Worm (Caenorhabditis elegans) whole organism, late embryonic: ENCODE results near the gene fil-2.

Experiments used
- F13H6.1 ChIP-seq: sonication (generic microtip); optimal IDR thresholded peaks from 2 replicates; lab custom pipeline; 2016; ENCODE audit warnings: missing genetic modification characterization, missing compliant biosample characterization
- K09A11.1 ChIP-seq: sonication (generic microtip); optimal IDR thresholded peaks from 2 replicates; lab custom pipeline; 2017; ENCODE audit warnings: antibody characterized with exemption, mild to moderate bottlenecking, missing genetic modification characterization, missing compliant biosample characterization; ENCODE audit not compliant: insufficient read depth
- T23F11.4 ChIP-seq: fragments of 200-800 bp; sonication (Bioruptor generic); optimal IDR thresholded peaks from 2 replicates; lab custom pipeline; 2018; ENCODE audit warnings: mild to moderate bottlenecking, missing genetic modification characterization, missing compliant biosample characterization
- Y22D7AL.16 ChIP-seq: sonication (generic microtip); optimal IDR thresholded peaks from 2 replicates; lab custom pipeline; 2016; ENCODE audit warnings: missing genetic modification characterization, missing compliant biosample characterization
- ama-1 ChIP-seq: fragments of 150-350 bp; optimal IDR thresholded peaks from 2 replicates; lab custom pipeline; 2014
- ceh-19 ChIP-seq: fragments of 200-800 bp; sonication (Bioruptor generic); optimal IDR thresholded peaks from 2 replicates; lab custom pipeline; 2018; ENCODE audit warnings: mild to moderate bottlenecking, missing genetic modification characterization, missing compliant biosample characterization
- ceh-2 ChIP-seq: sonication (generic microtip); optimal IDR thresholded peaks from 2 replicates; lab custom pipeline; 2016; ENCODE audit warnings: missing genotype, missing genetic modification characterization, missing compliant biosample characterization
- ceh-22 ChIP-seq: sonication (generic microtip); optimal IDR thresholded peaks from 2 replicates; lab custom pipeline; 2017; ENCODE audit warnings: missing biosample characterization, missing genetic modification characterization
- ceh-24 ChIP-seq: sonication (generic microtip); optimal IDR thresholded peaks from 2 replicates; lab custom pipeline; 2016; ENCODE audit warnings: mild to moderate bottlenecking, missing genetic modification characterization, missing compliant biosample characterization
- ceh-30 ChIP-seq: fragments of 150-350 bp; optimal IDR thresholded peaks from 2 replicates; lab custom pipeline; 2014; ENCODE audit warnings: missing biosample characterization, missing genetic modification characterization
- ceh-31 ChIP-seq: sonication (generic microtip); optimal IDR thresholded peaks from 2 replicates; lab custom pipeline; 2016; ENCODE audit warnings: missing genetic modification characterization, missing compliant biosample characterization
- ceh-34 ChIP-seq: sonication (generic microtip); optimal IDR thresholded peaks from 2 replicates; lab custom pipeline; 2016; ENCODE audit warnings: mild to moderate bottlenecking, missing genetic modification characterization, missing compliant biosample characterization
- ceh-48 ChIP-seq: sonication (generic microtip); optimal IDR thresholded peaks from 2 replicates; lab custom pipeline; 2016; ENCODE audit warnings: missing genetic modification characterization, inconsistent platforms, missing compliant biosample characterization
- che-1 ChIP-seq: sonication (generic microtip); optimal IDR thresholded peaks from 2 replicates; lab custom pipeline; 2016; ENCODE audit warnings: mild to moderate bottlenecking, missing genetic modification characterization, missing compliant biosample characterization
- dmd-4 ChIP-seq: sonication (generic microtip); optimal IDR thresholded peaks from 2 replicates; lab custom pipeline; 2016; ENCODE audit warnings: borderline replicate concordance, missing genetic modification characterization, missing compliant biosample characterization
- elt-4 ChIP-seq: sonication (generic microtip); optimal IDR thresholded peaks from 2 replicates; lab custom pipeline; 2016; ENCODE audit warnings: missing genetic modification characterization, missing compliant biosample characterization
- ets-4 ChIP-seq: sonication (generic microtip); optimal IDR thresholded peaks from 2 replicates; lab custom pipeline; 2016; ENCODE audit warnings: missing genetic modification characterization, missing compliant biosample characterization
- fax-1 ChIP-seq: sonication (generic microtip); optimal IDR thresholded peaks from 2 replicates; lab custom pipeline; 2016; ENCODE audit warnings: missing genotype, missing genetic modification characterization, missing compliant biosample characterization
- fkh-10 ChIP-seq: fragments of 150-350 bp; optimal IDR thresholded peaks from 2 replicates; lab custom pipeline; 2014; ENCODE audit warnings: missing biosample characterization, missing genetic modification reagents, missing genetic modification characterization
- fkh-6 ChIP-seq: sonication (generic microtip); optimal IDR thresholded peaks from 2 replicates; lab custom pipeline; 2016; ENCODE audit warnings: missing genetic modification characterization, missing compliant biosample characterization
- hlh-15 ChIP-seq: sonication (generic microtip); optimal IDR thresholded peaks from 2 replicates; lab custom pipeline; 2016; ENCODE audit warnings: missing genetic modification characterization, missing compliant biosample characterization
- hlh-30 ChIP-seq: sonication (generic microtip); optimal IDR thresholded peaks from 2 replicates; lab custom pipeline; 2017; ENCODE audit warnings: antibody characterized with exemption, missing genetic modification characterization, missing compliant biosample characterization; ENCODE audit not compliant: insufficient read depth
- hlh-6 ChIP-seq: sonication (generic microtip); optimal IDR thresholded peaks from 2 replicates; lab custom pipeline; 2016; ENCODE audit warnings: missing genotype, missing genetic modification characterization, missing compliant biosample characterization
- hlh-8 ChIP-seq: sonication (generic microtip); optimal IDR thresholded peaks from 2 replicates; lab custom pipeline; 2016; ENCODE audit warnings: missing genotype, missing genetic modification characterization, missing compliant biosample characterization
- odd-2 ChIP-seq: sonication (generic microtip); optimal IDR thresholded peaks from 2 replicates; lab custom pipeline; 2017; ENCODE audit warnings: antibody characterized with exemption, mild to moderate bottlenecking, missing genetic modification characterization, missing compliant biosample characterization
- pag-3 ChIP-seq: sonication (generic microtip); optimal IDR thresholded peaks from 2 replicates; lab custom pipeline; 2016; ENCODE audit warnings: missing compliant biosample characterization, missing genetic modification characterization, borderline replicate concordance
- pat-9 ChIP-seq: fragments of 200-800 bp; sonication (Bioruptor generic); optimal IDR thresholded peaks from 2 replicates; lab custom pipeline; 2018; ENCODE audit warnings: mild to moderate bottlenecking, missing genetic modification characterization, moderate library complexity, missing compliant biosample characterization
- pha-2 ChIP-seq: sonication (generic microtip); optimal IDR thresholded peaks from 2 replicates; lab custom pipeline; 2017; ENCODE audit warnings: mild to moderate bottlenecking, missing genetic modification characterization, missing compliant biosample characterization
- pha-4 ChIP-seq: fragments of 150-350 bp; optimal IDR thresholded peaks from 2 replicates; lab custom pipeline; 2018; ENCODE audit warnings: missing biosample characterization, missing genetic modification reagents, missing genetic modification characterization
- pqm-1 ChIP-seq: sonication (generic microtip); optimal IDR thresholded peaks from 2 replicates; lab custom pipeline; 2016; ENCODE audit warnings: missing genetic modification characterization, missing compliant biosample characterization
- ref-2 ChIP-seq: sonication (generic microtip); optimal IDR thresholded peaks from 2 replicates; lab custom pipeline; 2016; ENCODE audit warnings: missing genetic modification characterization, missing compliant biosample characterization
- rnt-1 ChIP-seq: sonication (generic microtip); optimal IDR thresholded peaks from 2 replicates; lab custom pipeline; 2016; ENCODE audit warnings: missing genetic modification characterization, missing compliant biosample characterization
- sox-4 ChIP-seq: sonication (generic microtip); optimal IDR thresholded peaks from 2 replicates; lab custom pipeline; 2017; ENCODE audit warnings: mild to moderate bottlenecking, missing genetic modification characterization, inconsistent platforms, missing compliant biosample characterization
- syd-9 ChIP-seq: sonication (generic microtip); optimal IDR thresholded peaks from 2 replicates; lab custom pipeline; 2016; ENCODE audit warnings: mild to moderate bottlenecking, missing genetic modification characterization, moderate library complexity, missing compliant biosample characterization
- tbx-2 ChIP-seq: sonication (generic microtip); optimal IDR thresholded peaks from 2 replicates; lab custom pipeline; 2016; ENCODE audit warnings: missing genetic modification characterization, missing compliant biosample characterization
- tbx-7 ChIP-seq: sonication (generic microtip); optimal IDR thresholded peaks from 2 replicates; lab custom pipeline; 2016; ENCODE audit warnings: missing genotype, missing genetic modification characterization, missing compliant biosample characterization
- ttx-3 ChIP-seq: sonication (generic microtip); optimal IDR thresholded peaks from 2 replicates; lab custom pipeline; 2016; ENCODE audit warnings: missing genetic modification reagents, missing genetic modification characterization, missing compliant biosample characterization
- unc-3 ChIP-seq, 2 experiments: fragments of 200-800 bp in 1 of 2; sonication (Bioruptor generic) in 1 of 2; sonication (generic microtip) in 1 of 2; conservative IDR thresholded peaks in 1 of 2; optimal IDR thresholded peaks in 1 of 2; 2 replicates each; pipeline versions ENCODE4 v1.3.6 to Lab custom; 2016 to 2022; ENCODE audit warnings: missing compliant biosample characterization in 2 of 2, missing genetic modification characterization in 2 of 2, missing genetic modification reagents in 1 of 2
- unc-42 ChIP-seq: sonication (generic microtip); optimal IDR thresholded peaks from 2 replicates; lab custom pipeline; 2016; ENCODE audit warnings: missing genotype, missing genetic modification characterization, missing compliant biosample characterization
- unc-55 ChIP-seq: sonication (generic microtip); optimal IDR thresholded peaks from 2 replicates; lab custom pipeline; 2017; ENCODE audit warnings: missing biosample characterization, missing genetic modification reagents, missing genetic modification characterization
- unc-86 ChIP-seq: sonication (generic microtip); optimal IDR thresholded peaks from 2 replicates; lab custom pipeline; 2016; ENCODE audit warnings: missing genetic modification characterization, missing compliant biosample characterization
- zip-5 ChIP-seq: sonication (generic microtip); optimal IDR thresholded peaks from 2 replicates; lab custom pipeline; 2016; ENCODE audit warnings: missing genetic modification characterization, missing compliant biosample characterization
- ztf-16 ChIP-seq: sonication (generic microtip); optimal IDR thresholded peaks from 2 replicates; lab custom pipeline; 2017; ENCODE audit warnings: missing genetic modification characterization, missing compliant biosample characterization

The fil-2 gene

DNA sequence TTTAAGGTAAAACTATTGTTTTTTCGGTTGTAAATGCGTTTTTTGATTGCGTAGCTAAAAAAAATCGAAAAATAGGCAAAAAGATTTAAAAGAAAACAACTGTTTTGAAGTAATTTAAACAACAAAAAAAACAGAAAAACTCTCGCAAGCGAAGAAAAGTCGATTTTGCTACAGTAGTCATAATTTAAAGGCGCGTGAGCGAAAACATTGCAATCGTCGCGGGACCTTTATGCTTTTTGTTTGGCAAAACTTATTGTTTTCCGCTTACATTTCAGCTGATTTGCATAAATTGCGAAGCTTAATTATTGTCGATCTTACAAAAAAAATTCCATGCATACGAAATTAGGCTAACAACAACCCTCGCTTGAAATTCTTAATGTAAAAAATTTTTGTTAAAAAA is 10.9 kb upstream of the fil-2 start:
- TF ChIP-seq pqm-1 (tag; lab: Kevin White, UChicago) = no peak
- TF ChIP-seq dmd-4 (tag; lab: Kevin White, UChicago) = no peak
- TF ChIP-seq ceh-30 (tag; lab: Kevin White, UChicago) = no peak
- no peak for TF ChIP-seq tbx-7 (tag; lab: Kevin White, UChicago)
- no peak for TF ChIP-seq ceh-19 (GFP tag; lab: Kevin White, UChicago)
- TF ChIP-seq odd-2 (tag; lab: Kevin White, UChicago) = no peak
- TF ChIP-seq pat-9 (tag; lab: Kevin White, UChicago) = no peak
- no peak for TF ChIP-seq unc-55 (GFP tag; lab: Kevin White, UChicago)
- no peak for TF ChIP-seq pha-2 (tag; lab: Kevin White, UChicago)
- TF ChIP-seq hlh-15 (tag; lab: Kevin White, UChicago) = no peak
- TF ChIP-seq, all 69 proteins: peak for 0

DNA sequence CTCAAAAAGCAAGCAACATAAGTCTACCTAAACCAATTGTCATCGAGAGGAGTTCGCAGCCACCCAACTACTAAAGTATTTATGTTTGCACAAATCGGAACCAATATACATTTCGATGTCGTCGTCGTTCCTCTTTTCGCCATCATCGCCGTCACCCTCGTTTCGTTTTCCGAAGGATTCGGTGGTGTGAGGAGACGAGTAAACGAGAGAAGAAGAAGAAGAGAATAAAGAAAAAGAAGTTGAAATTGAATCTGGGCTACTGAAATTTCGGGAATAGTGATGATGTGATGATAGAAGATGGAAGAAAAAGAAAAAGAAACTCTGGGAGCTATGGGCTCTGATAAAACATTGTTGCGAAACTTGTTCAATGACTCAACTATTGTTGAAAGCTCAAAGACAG is 10.3 kb upstream of the fil-2 start:
- TF ChIP-seq zip-5 (tag; lab: Kevin White, UChicago) (no peak), ttx-3 (tag; lab: Kevin White, UChicago) (no peak), unc-42 (tag; lab: Kevin White, UChicago) (peak; percentile 62), F13H6.1 (tag; lab: Kevin White, UChicago) (no peak), unc-3 (GFP tag; conservative IDR thresholded peaks at IDR 0.05; lab: Robert Waterston, UW) (no peak), unc-3 (tag; optimal IDR thresholded peaks at IDR 0.05; lab: Kevin White, UChicago) (no peak), hlh-8 (tag; lab: Kevin White, UChicago) (no peak), ama-1 (no peak), hlh-15 (tag; lab: Kevin White, UChicago) (no peak)

DNA sequence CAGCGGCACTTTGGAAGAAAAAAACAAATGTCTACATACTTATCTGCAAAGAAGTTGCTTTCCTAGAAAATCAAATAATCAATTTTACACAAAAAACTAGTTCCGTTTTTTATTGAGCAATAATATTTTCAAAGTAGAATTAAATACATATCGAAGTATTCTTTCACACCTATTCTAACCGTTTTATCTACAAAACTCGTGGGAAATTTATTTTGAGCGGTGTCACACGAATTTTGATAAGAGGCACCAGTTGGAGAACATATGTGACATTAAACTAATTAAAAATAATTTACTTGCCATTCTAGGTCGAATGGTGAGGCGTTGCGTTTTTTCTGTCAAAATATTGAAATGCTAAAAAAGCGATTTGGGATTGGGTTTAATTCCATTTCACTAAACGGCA is 9.9 kb upstream of the fil-2 start:
- TF ChIP-seq ets-4 (tag; lab: Kevin White, UChicago) = no peak
- TF ChIP-seq hlh-15 (tag; lab: Kevin White, UChicago) = no peak
- TF ChIP-seq ref-2 (tag; lab: Kevin White, UChicago) = no peak
- no peak for TF ChIP-seq ceh-22 (tag; lab: Kevin White, UChicago)
- no peak for TF ChIP-seq unc-42 (tag; lab: Kevin White, UChicago)
- TF ChIP-seq T23F11.4 (GFP tag; lab: Kevin White, UChicago) = no peak
- TF ChIP-seq tbx-2 (tag; lab: Kevin White, UChicago) = no peak
- TF ChIP-seq pat-9 (tag; lab: Kevin White, UChicago) = no peak
- no peak for TF ChIP-seq sox-4 (tag; lab: Kevin White, UChicago)
- TF ChIP-seq Y22D7AL.16 (tag; lab: Kevin White, UChicago) = no peak
- TF ChIP-seq ceh-24 (tag; lab: Kevin White, UChicago) = no peak
- TF ChIP-seq unc-86 (tag; lab: Kevin White, UChicago) = no peak
- TF ChIP-seq K09A11.1 (tag; lab: Kevin White, UChicago) = no peak
- TF ChIP-seq hlh-8 (tag; lab: Kevin White, UChicago) = no peak
- no peak for TF ChIP-seq dmd-4 (tag; lab: Kevin White, UChicago)
- no peak for TF ChIP-seq fkh-10 (GFP tag; lab: Kevin White, UChicago)
- no peak for TF ChIP-seq ama-1
- TF ChIP-seq elt-4 = no peak

DNA sequence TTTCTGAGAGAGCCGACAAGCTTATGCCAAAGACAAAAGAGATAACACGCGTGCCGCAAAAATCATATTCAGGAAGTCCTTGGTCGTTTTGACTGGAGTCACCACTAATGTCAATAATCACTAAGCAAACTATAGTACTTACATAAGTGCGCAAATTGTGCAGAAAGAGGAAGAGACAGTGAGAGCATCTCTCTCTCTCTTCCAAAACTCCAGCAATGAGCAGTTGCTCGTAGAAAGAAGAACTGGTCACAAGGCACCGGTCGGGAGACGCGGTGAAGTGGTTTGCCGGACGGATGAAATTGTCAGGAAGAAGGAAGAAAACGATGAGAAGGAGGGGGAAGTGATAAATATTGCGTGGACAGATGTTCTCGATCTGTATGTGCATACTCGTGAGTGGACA is 8.7 kb upstream of the fil-2 start:
- TF ChIP-seq Y22D7AL.16 (tag; lab: Kevin White, UChicago) = no peak
- TF ChIP-seq pat-9 (tag; lab: Kevin White, UChicago) = no peak
- TF ChIP-seq syd-9 (tag; lab: Kevin White, UChicago) = no peak
- no peak for TF ChIP-seq dmd-4 (tag; lab: Kevin White, UChicago)
- TF ChIP-seq fax-1 (tag; lab: Kevin White, UChicago) = no peak
- TF ChIP-seq odd-2 (tag; lab: Kevin White, UChicago) = no peak
- no peak for TF ChIP-seq hlh-6 (tag; lab: Kevin White, UChicago)
- peak; percentile 48 for TF ChIP-seq tbx-2 (tag; lab: Kevin White, UChicago)
- TF ChIP-seq pha-2 (tag; lab: Kevin White, UChicago) = peak; percentile 31
- TF ChIP-seq pha-4 (tag; lab: Kevin White, UChicago) = no peak
- TF ChIP-seq ceh-2 (tag; lab: Kevin White, UChicago) = no peak
- TF ChIP-seq unc-3 (GFP tag; conservative IDR thresholded peaks at IDR 0.05; lab: Robert Waterston, UW) = 0 out of 2 replicates have a peak, but pooled peaks have one; percentile 11
- TF ChIP-seq unc-3 (tag; optimal IDR thresholded peaks at IDR 0.05; lab: Kevin White, UChicago) = no peak
- no peak for TF ChIP-seq ceh-48 (tag; lab: Kevin White, UChicago)
- peak; percentile 6 for TF ChIP-seq ceh-31 (tag; lab: Kevin White, UChicago)
- TF ChIP-seq hlh-8 (tag; lab: Kevin White, UChicago) = peak; percentile 15
- TF ChIP-seq che-1 = no peak
- no peak for TF ChIP-seq rnt-1 (tag; lab: Kevin White, UChicago)
- no peak for TF ChIP-seq ama-1
- TF ChIP-seq hlh-30 (tag; lab: Kevin White, UChicago) = peak; percentile 54
- no peak for TF ChIP-seq zip-5 (tag; lab: Kevin White, UChicago)
- TF ChIP-seq pag-3 (tag; lab: Kevin White, UChicago) = no peak
- TF ChIP-seq fkh-6 (tag; lab: Kevin White, UChicago) = no peak
- peak; percentile 32 for TF ChIP-seq ceh-34 (tag; lab: Kevin White, UChicago)
- TF ChIP-seq ztf-16 (tag; lab: Kevin White, UChicago) = no peak
- no peak for TF ChIP-seq ceh-30 (tag; lab: Kevin White, UChicago)
- peak; percentile 12 for TF ChIP-seq ets-4 (tag; lab: Kevin White, UChicago)
